Fruit fly (Drosophila melanogaster) whole organism, embryonic: Measurements from ENCODE around the gene CG5446.

ENCODE experiments used
- Ada2b ChIP-seq: fragments of 200-800 bp; sonication (Bioruptor generic); IDR thresholded peaks from 2 replicates; pipeline ENCODE4 v1.3.6; 2022; ENCODE audit warnings: missing biosample characterization, missing genetic modification characterization
- Asciz ChIP-seq: fragments of 200-800 bp; sonication (Bioruptor generic); optimal IDR thresholded peaks from 2 replicates; lab custom pipeline; 2017; ENCODE audit warnings: missing biosample characterization, mild to moderate bottlenecking, missing genetic modification characterization, missing genetic modification reagents
- CG10147 ChIP-seq: fragments of 200-800 bp; sonication (Bioruptor generic); optimal IDR thresholded peaks from 2 replicates; lab custom pipeline; 2019; ENCODE audit warnings: missing biosample characterization, mild to moderate bottlenecking, missing genetic modification characterization, moderate library complexity
- CG10209 ChIP-seq: fragments of 200-800 bp; sonication (Bioruptor generic); optimal IDR thresholded peaks from 3 replicates; lab custom pipeline; 2017; ENCODE audit warnings: missing biosample characterization, mild to moderate bottlenecking, missing genetic modification characterization, missing genetic modification reagents
- CG10267 ChIP-seq: fragments of 200-800 bp; sonication (Bioruptor generic); optimal IDR thresholded peaks from 2 replicates; lab custom pipeline; 2018; ENCODE audit warnings: missing biosample characterization, mild to moderate bottlenecking, missing genetic modification characterization, moderate library complexity
- CG10565 ChIP-seq: fragments of 200-800 bp; sonication (Bioruptor generic); optimal IDR thresholded peaks from 3 replicates; lab custom pipeline; 2016; ENCODE audit warnings: missing biosample characterization, mild to moderate bottlenecking, missing genetic modification characterization
- CG12071 ChIP-seq: fragments of 200-800 bp; sonication (Bioruptor generic); optimal IDR thresholded peaks from 3 replicates; lab custom pipeline; 2018; ENCODE audit warnings: missing biosample characterization, mild to moderate bottlenecking, missing genetic modification characterization
- CG12299 ChIP-seq: fragments of 200-800 bp; sonication (Bioruptor generic); optimal IDR thresholded peaks from 2 replicates; lab custom pipeline; 2018; ENCODE audit warnings: missing biosample characterization, mild to moderate bottlenecking, missing genetic modification characterization
- CG1233 ChIP-seq: fragments of 200-800 bp; sonication (Bioruptor generic); optimal IDR thresholded peaks from 4 replicates; lab custom pipeline; 2018; ENCODE audit warnings: missing biosample characterization, mild to moderate bottlenecking, missing genetic modification characterization
- CG16815 ChIP-seq: fragments of 200-800 bp; sonication (Bioruptor generic); optimal IDR thresholded peaks from 3 replicates; lab custom pipeline; 2017; ENCODE audit warnings: missing biosample characterization, mild to moderate bottlenecking, missing genetic modification characterization
- CG17359 ChIP-seq: fragments of 200-800 bp; sonication (Bioruptor generic); optimal IDR thresholded peaks from 3 replicates; lab custom pipeline; 2018; ENCODE audit warnings: missing biosample characterization, mild to moderate bottlenecking, missing genetic modification characterization, moderate library complexity
- CG17568 ChIP-seq: fragments of 200-800 bp; sonication (Bioruptor generic); optimal IDR thresholded peaks from 2 replicates; lab custom pipeline; 2018; ENCODE audit warnings: missing biosample characterization, mild to moderate bottlenecking, missing genetic modification characterization, moderate library complexity
- CG18599 ChIP-seq: fragments of 200-800 bp; sonication (Bioruptor generic); optimal IDR thresholded peaks from 3 replicates; lab custom pipeline; 2017; ENCODE audit warnings: missing biosample characterization, missing genetic modification characterization, mild to moderate bottlenecking, moderate library complexity, missing genetic modification reagents
- CG4730 ChIP-seq: fragments of 200-800 bp; sonication (Bioruptor generic); IDR thresholded peaks from 2 replicates; pipeline ENCODE4 v1.3.6; 2022; ENCODE audit warnings: missing biosample characterization, missing genetic modification characterization
- CG6272 ChIP-seq: fragments of 200-800 bp; sonication (Bioruptor generic); IDR thresholded peaks from 2 replicates; pipeline ENCODE4 v1.3.6; 2022; ENCODE audit warnings: missing biosample characterization, missing genetic modification characterization
- CG7963 ChIP-seq: fragments of 200-800 bp; sonication (Bioruptor generic); IDR thresholded peaks from 3 replicates; pipeline ENCODE4 v1.3.6; 2022; ENCODE audit warnings: missing biosample characterization, missing genetic modification characterization; ENCODE audit not compliant: partially characterized antibody
- CG9215 ChIP-seq: fragments of 200-800 bp; sonication (Bioruptor generic); IDR thresholded peaks from 2 replicates; pipeline ENCODE4 v1.3.6; 2022; ENCODE audit warnings: missing biosample characterization, missing genetic modification characterization
- CG9817 ChIP-seq: fragments of 200-800 bp; sonication (Bioruptor generic); optimal IDR thresholded peaks from 2 replicates; lab custom pipeline; 2018; ENCODE audit warnings: missing biosample characterization, mild to moderate bottlenecking, missing genetic modification characterization, moderate library complexity
- Dad ChIP-seq: fragments of 200-800 bp; sonication (Bioruptor generic); optimal IDR thresholded peaks from 3 replicates; lab custom pipeline; 2016; ENCODE audit warnings: missing biosample characterization, missing genetic modification characterization
- Doc3 ChIP-seq: fragments of 200-800 bp; sonication (Bioruptor generic); IDR thresholded peaks from 3 replicates; pipeline ENCODE4 v1.3.6; 2022; ENCODE audit warnings: missing biosample characterization, missing genetic modification characterization; ENCODE audit not compliant: partially characterized antibody
- Ets97D ChIP-seq: fragments of 200-800 bp; sonication (Bioruptor generic); optimal IDR thresholded peaks from 3 replicates; lab custom pipeline; 2016; ENCODE audit warnings: missing biosample characterization, missing genetic modification characterization
- GATAe ChIP-seq: fragments of 200-800 bp; sonication (Bioruptor generic); conservative IDR thresholded peaks from 2 replicates; pipeline ENCODE4 v1.3.6; 2022; ENCODE audit warnings: missing biosample characterization, missing genetic modification characterization
- HLH3B ChIP-seq: fragments of 200-800 bp; sonication (Bioruptor generic); IDR thresholded peaks from 2 replicates; pipeline ENCODE4 v1.3.6; 2022; ENCODE audit warnings: missing biosample characterization, missing genetic modification characterization
- Hmr ChIP-seq: fragments of 200-800 bp; sonication (Bioruptor generic); optimal IDR thresholded peaks from 3 replicates; lab custom pipeline; 2017; ENCODE audit warnings: mild to moderate bottlenecking, missing biosample characterization, missing genetic modification reagents, missing genetic modification characterization
- Jarid2 ChIP-seq: fragments of 200-800 bp; sonication (Bioruptor generic); optimal IDR thresholded peaks from 3 replicates; lab custom pipeline; 2017; ENCODE audit warnings: mild to moderate bottlenecking, missing biosample characterization, missing genetic modification reagents, missing genetic modification characterization
- Lhr ChIP-seq: fragments of 200-800 bp; sonication (Bioruptor generic); optimal IDR thresholded peaks from 3 replicates; lab custom pipeline; 2017; ENCODE audit warnings: mild to moderate bottlenecking, missing biosample characterization, missing genetic modification reagents, missing genetic modification characterization
- Pdp1 ChIP-seq, 2 experiments: fragments of 200-800 bp; sonication (Bioruptor generic); optimal IDR thresholded peaks; 3 replicates each; lab custom pipeline; 2016; ENCODE audit warnings: missing biosample characterization in 2 of 2, missing genetic modification characterization in 2 of 2, mild to moderate bottlenecking in 1 of 2, moderate library complexity in 1 of 2
- Six4 ChIP-seq: fragments of 200-800 bp; sonication (Bioruptor generic); optimal IDR thresholded peaks from 2 replicates; lab custom pipeline; 2016; ENCODE audit warnings: missing biosample characterization, missing genetic modification characterization
- ara ChIP-seq: fragments of 200-800 bp; sonication (Bioruptor generic); IDR thresholded peaks from 2 replicates; pipeline ENCODE4 v1.3.6; 2022; ENCODE audit warnings: missing biosample characterization, missing genetic modification characterization
- az2 ChIP-seq: fragments of 200-800 bp; sonication (Bioruptor generic); optimal IDR thresholded peaks from 3 replicates; lab custom pipeline; 2016; ENCODE audit warnings: missing biosample characterization, missing genetic modification characterization
- bbx ChIP-seq: fragments of 200-800 bp; sonication (Bioruptor generic); IDR thresholded peaks from 2 replicates; pipeline ENCODE4 v1.3.6; 2022; ENCODE audit warnings: missing biosample characterization, missing genetic modification characterization; ENCODE audit not compliant: partially characterized antibody
- bsh ChIP-seq, 2 experiments: fragments of 200-800 bp; sonication (Bioruptor generic); optimal IDR thresholded peaks; 2 replicates each; lab custom pipeline; 2017 to 2018; ENCODE audit warnings: mild to moderate bottlenecking in 2 of 2, missing biosample characterization in 2 of 2, missing genetic modification characterization in 2 of 2, moderate library complexity in 1 of 2
- chinmo ChIP-seq: fragments of 200-800 bp; sonication (Bioruptor generic); IDR thresholded peaks from 4 replicates; pipeline ENCODE4 v1.3.6; 2022; ENCODE audit warnings: missing biosample characterization, missing genetic modification characterization; ENCODE audit not compliant: partially characterized antibody
- chn ChIP-seq: fragments of 200-800 bp; sonication (Bioruptor generic); optimal IDR thresholded peaks from 2 replicates; lab custom pipeline; 2016; ENCODE audit warnings: missing biosample characterization, missing genetic modification characterization
- ci ChIP-seq: fragments of 200-800 bp; sonication (Bioruptor generic); IDR thresholded peaks from 3 replicates; pipeline ENCODE4 v1.3.6; 2022; ENCODE audit warnings: missing biosample characterization, missing genetic modification characterization
- fru ChIP-seq: fragments of >200 bp; optimal IDR thresholded peaks from 2 replicates; lab custom pipeline; 2017
- fu2 ChIP-seq: fragments of 200-800 bp; sonication (Bioruptor generic); optimal IDR thresholded peaks from 2 replicates; lab custom pipeline; 2016; ENCODE audit warnings: missing biosample characterization, missing genetic modification characterization
- insv ChIP-seq, 2 experiments: fragments of 200-800 bp; sonication (Bioruptor generic); optimal IDR thresholded peaks; 3 replicates each; lab custom pipeline; 2016 to 2018; ENCODE audit warnings: missing biosample characterization in 2 of 2, missing genetic modification characterization in 2 of 2
- jigr1 ChIP-seq: fragments of 200-800 bp; sonication (Bioruptor generic); IDR thresholded peaks from 3 replicates; pipeline ENCODE4 v1.3.6; 2022; ENCODE audit warnings: missing biosample characterization, missing genetic modification characterization
- jing ChIP-seq: fragments of 200-800 bp; sonication (Bioruptor generic); optimal IDR thresholded peaks from 2 replicates; lab custom pipeline; 2018; ENCODE audit warnings: missing biosample characterization, mild to moderate bottlenecking, missing genetic modification characterization
- knrl ChIP-seq: fragments of 200-800 bp; sonication (Bioruptor generic); IDR thresholded peaks from 3 replicates; pipeline ENCODE4 v1.3.6; 2022; ENCODE audit warnings: missing biosample characterization, missing genetic modification characterization; ENCODE audit not compliant: partially characterized antibody
- maf-S ChIP-seq: fragments of 200-800 bp; sonication (Bioruptor generic); optimal IDR thresholded peaks from 2 replicates; lab custom pipeline; 2016; ENCODE audit warnings: missing biosample characterization, missing genetic modification characterization
- mirr ChIP-seq: fragments of 200-800 bp; sonication (Bioruptor generic); optimal IDR thresholded peaks from 3 replicates; lab custom pipeline; 2018; ENCODE audit warnings: missing biosample characterization, mild to moderate bottlenecking, missing genetic modification characterization
- nau ChIP-seq: fragments of 200-800 bp; sonication (Bioruptor generic); optimal IDR thresholded peaks from 3 replicates; lab custom pipeline; 2017; ENCODE audit warnings: missing biosample characterization, mild to moderate bottlenecking, missing genetic modification characterization, missing genetic modification reagents
- nom ChIP-seq: fragments of 200-800 bp; sonication (Bioruptor generic); optimal IDR thresholded peaks from 2 replicates; lab custom pipeline; 2017; ENCODE audit warnings: missing biosample characterization, missing genetic modification characterization, mild to moderate bottlenecking, moderate library complexity, missing genetic modification reagents
- row ChIP-seq: fragments of 200-800 bp; sonication (Bioruptor generic); IDR thresholded peaks from 3 replicates; pipeline ENCODE4 v1.3.6; 2022; ENCODE audit warnings: missing biosample characterization, missing genetic modification characterization
- sd ChIP-seq: fragments of 200-800 bp; sonication (Bioruptor generic); optimal IDR thresholded peaks from 3 replicates; lab custom pipeline; 2018; ENCODE audit warnings: missing biosample characterization, mild to moderate bottlenecking, missing genetic modification characterization, moderate library complexity
- slp2 ChIP-seq: fragments of 200-800 bp; sonication (Bioruptor generic); optimal IDR thresholded peaks from 2 replicates; lab custom pipeline; 2016; ENCODE audit warnings: missing biosample characterization, missing genetic modification characterization
- vnd ChIP-seq: fragments of 200-800 bp; sonication (Bioruptor generic); IDR thresholded peaks from 3 replicates; pipeline ENCODE4 v1.3.6; 2022; ENCODE audit warnings: missing biosample characterization, missing genetic modification characterization; ENCODE audit not compliant: partially characterized antibody
- wdn ChIP-seq: fragments of 200-800 bp; sonication (Bioruptor generic); IDR thresholded peaks from 2 replicates; pipeline ENCODE4 v1.3.6; 2022; ENCODE audit warnings: missing biosample characterization, missing genetic modification characterization

The CG5446 gene

dm6 chr2L:12463037-12463436 lies 35.5 kb upstream of the CG5446 start (continued):
- peak; percentile 4 for TF ChIP-seq CG12299 (tag; lab: Kevin White, UChicago)
- TF ChIP-seq Pdp1 (GFP tag; optimal IDR thresholded peaks at IDR 0.05; lab: Kevin White, UChicago): peak in 1 of 2 experiments; percentile 83
- no peak for TF ChIP-seq insv (GFP tag; optimal IDR thresholded peaks at IDR 0.05; lab: Kevin White, UChicago)
- TF ChIP-seq Asciz: peak; percentile 69
- no peak for TF ChIP-seq GATAe
- peak; percentile 66 for TF ChIP-seq CG12071 (GFP tag; lab: Kevin White, UChicago)
- no peak for TF ChIP-seq CG10209 (GFP tag; lab: Kevin White, UChicago)
- TF ChIP-seq nom: no peak
- TF ChIP-seq nau: peak; percentile 50
- no peak for TF ChIP-seq CG16815 (GFP tag; lab: Kevin White, UChicago)
- TF ChIP-seq fru (lab: Kevin White, UChicago): no peak
- TF ChIP-seq slp2 (GFP tag; lab: Kevin White, UChicago): no peak
- peak; percentile 27 for TF ChIP-seq Hmr (GFP tag; lab: Kevin White, UChicago)
- no peak for TF ChIP-seq chn (GFP tag; lab: Kevin White, UChicago)
- TF ChIP-seq ara (GFP tag; lab: Robert Waterston, UW): no peak
- TF ChIP-seq Lhr (GFP tag; lab: Kevin White, UChicago): no peak
- TF ChIP-seq CG9215 (GFP tag; lab: Robert Waterston, UW): no peak
- no peak for TF ChIP-seq wdn
- peak; percentile 32; the same call in 1 of the 3 replicates for TF ChIP-seq ci
- no peak for TF ChIP-seq CG7963
- TF ChIP-seq CG6272 (GFP tag; lab: Robert Waterston, UW): no peak
- TF ChIP-seq CG4730 (GFP tag; lab: Robert Waterston, UW): no peak
- no peak for TF ChIP-seq CG10267 (tag; lab: Kevin White, UChicago)
- no peak for TF ChIP-seq CG10565 (GFP tag; lab: Kevin White, UChicago)
- no peak for TF ChIP-seq jigr1
- TF ChIP-seq Doc3 (GFP tag; lab: Robert Waterston, UW): no peak
- no peak for TF ChIP-seq Six4
- TF ChIP-seq CG18599 (GFP tag; lab: Kevin White, UChicago): peak; percentile 64
- no peak for TF ChIP-seq CG10147 (GFP tag; lab: Kevin White, UChicago)
- TF ChIP-seq fu2 (GFP tag; lab: Kevin White, UChicago): no peak
- TF ChIP-seq CG17359 (tag; lab: Kevin White, UChicago): peak; percentile 57
- peak; percentile 7 for TF ChIP-seq sd (tag; lab: Kevin White, UChicago)
- peak; percentile 71 for TF ChIP-seq CG17568 (GFP tag; lab: Kevin White, UChicago)
- TF ChIP-seq knrl (GFP tag; lab: Robert Waterston, UW): no peak
- TF ChIP-seq CG9817: no peak
- TF ChIP-seq Jarid2 (GFP tag; lab: Kevin White, UChicago): no peak
- no peak for TF ChIP-seq bbx (GFP tag; lab: Robert Waterston, UW)
- TF ChIP-seq chinmo (GFP tag; lab: Robert Waterston, UW): 0 out of 4 replicates have a peak, but pooled peaks have one; percentile 68
- TF ChIP-seq jing (GFP tag; lab: Kevin White, UChicago): no peak
- no peak for TF ChIP-seq row (GFP tag; lab: Robert Waterston, UW)
- TF ChIP-seq mirr (GFP tag; lab: Kevin White, UChicago): peak; percentile 53
- TF ChIP-seq maf-S (GFP tag; lab: Kevin White, UChicago): no peak
- no peak for TF ChIP-seq Dad (GFP tag; lab: Kevin White, UChicago)
- no peak for TF ChIP-seq Ets97D (GFP tag; lab: Kevin White, UChicago)
- no peak for TF ChIP-seq Ada2b (GFP tag; lab: Robert Waterston, UW)
- no peak for TF ChIP-seq bsh (GFP tag; optimal IDR thresholded peaks at IDR 0.05; lab: Kevin White, UChicago)
- no peak for TF ChIP-seq HLH3B (GFP tag; lab: Robert Waterston, UW)
- peak; percentile 66 for TF ChIP-seq CG1233 (GFP tag; lab: Kevin White, UChicago)
- peak; percentile 18 for TF ChIP-seq az2 (GFP tag; lab: Kevin White, UChicago)
- no peak for TF ChIP-seq vnd
